Fruit fly (Drosophila melanogaster) whole organism, embryonic: ENCODE results near the gene eIF4H2.
A peak's percentile ranks its signal among the peaks of the same experiment; 100 is the strongest.

Source experiments
- Adf1 ChIP-seq: fragments of 200-800 bp; sonication (Bioruptor generic); IDR thresholded peaks from 2 replicates; pipeline ENCODE4 v1.3.6; 2022; ENCODE audit warnings: missing biosample characterization, missing genetic modification characterization
- CG11723 ChIP-seq: fragments of 200-800 bp; sonication (Bioruptor generic); optimal IDR thresholded peaks from 2 replicates; lab custom pipeline; 2017; ENCODE audit warnings: missing biosample characterization, mild to moderate bottlenecking, missing genetic modification characterization
- CG14860 ChIP-seq: fragments of 200-800 bp; sonication (Bioruptor generic); IDR thresholded peaks from 3 replicates; pipeline ENCODE4 v1.3.6; 2022; ENCODE audit warnings: missing biosample characterization, missing genetic modification characterization; ENCODE audit not compliant: partially characterized antibody
- CG15011 ChIP-seq: fragments of 200-800 bp; sonication (Bioruptor generic); optimal IDR thresholded peaks from 3 replicates; lab custom pipeline; 2018; ENCODE audit warnings: missing biosample characterization, mild to moderate bottlenecking, missing genetic modification characterization
- CG16815 ChIP-seq: fragments of 200-800 bp; sonication (Bioruptor generic); optimal IDR thresholded peaks from 3 replicates; lab custom pipeline; 2017; ENCODE audit warnings: missing biosample characterization, mild to moderate bottlenecking, missing genetic modification characterization
- CG17361 ChIP-seq: fragments of 200-800 bp; sonication (Bioruptor generic); IDR thresholded peaks from 3 replicates; pipeline ENCODE4 v1.3.6; 2022; ENCODE audit warnings: missing biosample characterization, missing genetic modification characterization
- CG2116 ChIP-seq: fragments of 200-800 bp; sonication (Bioruptor generic); optimal IDR thresholded peaks from 3 replicates; lab custom pipeline; 2018; ENCODE audit warnings: missing biosample characterization, mild to moderate bottlenecking, missing genetic modification characterization
- CG30403 ChIP-seq: fragments of 200-800 bp; sonication (Bioruptor generic); optimal IDR thresholded peaks from 3 replicates; lab custom pipeline; 2016; ENCODE audit warnings: missing biosample characterization, missing genetic modification characterization
- CG3847 ChIP-seq: fragments of 200-800 bp; sonication (Bioruptor generic); IDR thresholded peaks from 2 replicates; pipeline ENCODE4 v1.3.6; 2022; ENCODE audit warnings: missing biosample characterization, missing genetic modification characterization
- CG4328 ChIP-seq: fragments of 200-800 bp; sonication (Bioruptor generic); optimal IDR thresholded peaks from 3 replicates; lab custom pipeline; 2017; ENCODE audit warnings: missing biosample characterization, missing genetic modification reagents, missing genetic modification characterization
- CG5953 ChIP-seq: fragments of 200-800 bp; sonication (Bioruptor generic); IDR thresholded peaks from 2 replicates; pipeline ENCODE4 v1.3.6; 2022; ENCODE audit warnings: missing biosample characterization, missing genetic modification characterization
- CG7556 ChIP-seq: fragments of 200-800 bp; sonication (Bioruptor generic); optimal IDR thresholded peaks from 2 replicates; lab custom pipeline; 2017; ENCODE audit warnings: missing biosample characterization, mild to moderate bottlenecking, missing genetic modification characterization
- CG7928 ChIP-seq: fragments of 200-800 bp; sonication (Bioruptor generic); optimal IDR thresholded peaks from 2 replicates; lab custom pipeline; 2017; ENCODE audit warnings: missing biosample characterization, mild to moderate bottlenecking, missing genetic modification characterization
- CG8290 ChIP-seq, 3 experiments: fragments of 200-800 bp; sonication (Bioruptor generic); optimal IDR thresholded peaks; 2 replicates each; lab custom pipeline; 2016 to 2019; ENCODE audit warnings: missing biosample characterization in 3 of 3, missing genetic modification characterization in 3 of 3, mild to moderate bottlenecking in 2 of 3, moderate library complexity in 1 of 3
- CG8924 ChIP-seq: fragments of 200-800 bp; optimal IDR thresholded peaks from 3 replicates; lab custom pipeline; 2019; ENCODE audit warnings: missing biosample characterization, mild to moderate bottlenecking, missing genetic modification characterization, moderate library complexity
- CG8944 ChIP-seq: fragments of 200-800 bp; sonication (Bioruptor generic); optimal IDR thresholded peaks from 3 replicates; lab custom pipeline; 2016; ENCODE audit warnings: missing biosample characterization, missing genetic modification characterization
- CG9727 ChIP-seq: fragments of 200-800 bp; sonication (Bioruptor generic); optimal IDR thresholded peaks from 3 replicates; lab custom pipeline; 2017; ENCODE audit warnings: missing biosample characterization, mild to moderate bottlenecking, missing genetic modification characterization
- Ets97D ChIP-seq: fragments of 200-800 bp; sonication (Bioruptor generic); optimal IDR thresholded peaks from 3 replicates; lab custom pipeline; 2016; ENCODE audit warnings: missing biosample characterization, missing genetic modification characterization
- HmgD ChIP-seq: fragments of 200-800 bp; sonication (Bioruptor generic); optimal IDR thresholded peaks from 3 replicates; lab custom pipeline; 2016; ENCODE audit warnings: missing biosample characterization, missing genetic modification characterization
- Hr51 ChIP-seq, 2 experiments: fragments of 200-800 bp; sonication (Bioruptor generic); optimal IDR thresholded peaks; 2 replicates in 1 of 2; 3 replicates in 1 of 2; lab custom pipeline; 2016 to 2018; ENCODE audit warnings: missing biosample characterization in 2 of 2, missing genetic modification characterization in 2 of 2, mild to moderate bottlenecking in 1 of 2, moderate library complexity in 1 of 2
- MBD-R2 ChIP-seq: fragments of 200-800 bp; sonication (Bioruptor generic); IDR thresholded peaks from 2 replicates; pipeline ENCODE4 v1.3.6; 2022; ENCODE audit warnings: missing biosample characterization, missing genetic modification characterization
- MESR4 ChIP-seq: fragments of 200-800 bp; sonication (Bioruptor generic); optimal IDR thresholded peaks from 2 replicates; lab custom pipeline; 2018; ENCODE audit warnings: missing biosample characterization, mild to moderate bottlenecking, missing genetic modification characterization, moderate library complexity
- Mes4 ChIP-seq: fragments of 200-800 bp; sonication (Bioruptor generic); optimal IDR thresholded peaks from 2 replicates; lab custom pipeline; 2016; ENCODE audit warnings: missing biosample characterization, missing genetic modification characterization
- Myb ChIP-seq: fragments of 200-800 bp; sonication (Bioruptor generic); optimal IDR thresholded peaks from 2 replicates; lab custom pipeline; 2016; ENCODE audit warnings: missing biosample characterization, missing genetic modification characterization
- Oli ChIP-seq: fragments of 200-800 bp; sonication (Bioruptor generic); optimal IDR thresholded peaks from 2 replicates; lab custom pipeline; 2018; ENCODE audit warnings: missing biosample characterization, mild to moderate bottlenecking, missing genetic modification characterization, moderate library complexity
- Six4 ChIP-seq: fragments of 200-800 bp; sonication (Bioruptor generic); optimal IDR thresholded peaks from 2 replicates; lab custom pipeline; 2016; ENCODE audit warnings: missing biosample characterization, missing genetic modification characterization
- Spps ChIP-seq: fragments of 200-800 bp; sonication (Bioruptor generic); optimal IDR thresholded peaks from 2 replicates; lab custom pipeline; 2018; ENCODE audit warnings: missing biosample characterization, mild to moderate bottlenecking, missing genetic modification characterization
- Sry-δ ChIP-seq: fragments of 200-800 bp; sonication (Bioruptor generic); optimal IDR thresholded peaks from 2 replicates; lab custom pipeline; 2016; ENCODE audit warnings: missing biosample characterization, missing genetic modification characterization
- ara ChIP-seq: fragments of 200-800 bp; sonication (Bioruptor generic); IDR thresholded peaks from 2 replicates; pipeline ENCODE4 v1.3.6; 2022; ENCODE audit warnings: missing biosample characterization, missing genetic modification characterization
- bab2 ChIP-seq: fragments of 200-800 bp; sonication (Bioruptor generic); optimal IDR thresholded peaks from 2 replicates; lab custom pipeline; 2016; ENCODE audit warnings: missing biosample characterization, missing genetic modification characterization
- bbx ChIP-seq: fragments of 200-800 bp; sonication (Bioruptor generic); IDR thresholded peaks from 2 replicates; pipeline ENCODE4 v1.3.6; 2022; ENCODE audit warnings: missing biosample characterization, missing genetic modification characterization; ENCODE audit not compliant: partially characterized antibody
- cad ChIP-seq: fragments of >200 bp; optimal IDR thresholded peaks from 2 replicates; lab custom pipeline; 2017; ENCODE audit warnings: missing biosample characterization, missing genetic modification characterization
- caup ChIP-seq: fragments of 200-800 bp; sonication (Bioruptor generic); optimal IDR thresholded peaks from 3 replicates; lab custom pipeline; 2017; ENCODE audit warnings: missing biosample characterization, mild to moderate bottlenecking, missing genetic modification characterization, moderate library complexity; ENCODE audit not compliant: severe bottlenecking
- crp ChIP-seq, 2 experiments: fragments of 200-800 bp; sonication (Bioruptor generic); optimal IDR thresholded peaks; 2 replicates in 1 of 2; 3 replicates in 1 of 2; lab custom pipeline; 2017; ENCODE audit warnings: missing biosample characterization in 2 of 2, missing genetic modification characterization in 2 of 2, mild to moderate bottlenecking in 1 of 2, moderate library complexity in 1 of 2
- dimm ChIP-seq: fragments of 200-800 bp; sonication (Bioruptor generic); IDR thresholded peaks from 2 replicates; pipeline ENCODE4 v1.3.6; 2022; ENCODE audit warnings: missing biosample characterization, missing genetic modification characterization
- fd102C ChIP-seq: fragments of 200-800 bp; sonication (Bioruptor generic); optimal IDR thresholded peaks from 2 replicates; lab custom pipeline; 2018; ENCODE audit warnings: missing biosample characterization, mild to moderate bottlenecking, missing genetic modification characterization, moderate library complexity
- fru ChIP-seq: fragments of >200 bp; optimal IDR thresholded peaks from 2 replicates; lab custom pipeline; 2017
- gcm2 ChIP-seq: fragments of 200-800 bp; sonication (Bioruptor generic); optimal IDR thresholded peaks from 2 replicates; lab custom pipeline; 2016; ENCODE audit warnings: missing biosample characterization, missing genetic modification characterization
- gsb ChIP-seq: fragments of 200-800 bp; sonication (Bioruptor generic); IDR thresholded peaks from 2 replicates; pipeline ENCODE4 v1.3.6; 2022; ENCODE audit warnings: missing biosample characterization, missing genetic modification characterization
- hb ChIP-seq: fragments of 200-800 bp; sonication (Bioruptor generic); IDR thresholded peaks from 3 replicates; pipeline ENCODE4 v1.3.6; 2022; ENCODE audit warnings: missing biosample characterization, missing genetic modification characterization; ENCODE audit not compliant: partially characterized antibody
- kah ChIP-seq: fragments of 200-800 bp; sonication (Bioruptor generic); optimal IDR thresholded peaks from 2 replicates; lab custom pipeline; 2018; ENCODE audit warnings: missing biosample characterization, mild to moderate bottlenecking, missing genetic modification characterization
- lab ChIP-seq: fragments of 200-800 bp; sonication (Bioruptor generic); optimal IDR thresholded peaks from 3 replicates; lab custom pipeline; 2017; ENCODE audit warnings: missing biosample characterization, missing genetic modification characterization, mild to moderate bottlenecking, moderate library complexity, missing genetic modification reagents
- prd ChIP-seq, 3 experiments: fragments of >200 bp in 2 of 3; fragments of 200-800 bp in 1 of 3; sonication (Bioruptor generic) in 1 of 3; optimal IDR thresholded peaks in 2 of 3; IDR thresholded peaks in 1 of 3; 2 replicates in 2 of 3; 3 replicates in 1 of 3; pipeline versions ENCODE4 v1.3.6 to Lab custom; 2017 to 2022; ENCODE audit warnings: missing biosample characterization in 1 of 3, missing genetic modification characterization in 1 of 3
- row ChIP-seq: fragments of 200-800 bp; sonication (Bioruptor generic); IDR thresholded peaks from 3 replicates; pipeline ENCODE4 v1.3.6; 2022; ENCODE audit warnings: missing biosample characterization, missing genetic modification characterization
- scrt ChIP-seq: fragments of 200-800 bp; sonication (Bioruptor generic); optimal IDR thresholded peaks from 2 replicates; lab custom pipeline; 2018; ENCODE audit warnings: missing biosample characterization, mild to moderate bottlenecking, missing genetic modification characterization, moderate library complexity
- seq ChIP-seq: fragments of 200-800 bp; sonication (Bioruptor generic); IDR thresholded peaks from 2 replicates; pipeline ENCODE4 v1.3.6; 2022; ENCODE audit warnings: missing biosample characterization, missing genetic modification characterization
- tin ChIP-seq: fragments of 200-800 bp; sonication (Bioruptor generic); optimal IDR thresholded peaks from 3 replicates; lab custom pipeline; 2016; ENCODE audit warnings: missing biosample characterization, missing genetic modification characterization
- vfl ChIP-seq: fragments of 200-800 bp; sonication (Bioruptor generic); optimal IDR thresholded peaks from 2 replicates; lab custom pipeline; 2016; ENCODE audit warnings: missing biosample characterization, missing genetic modification characterization
- vvl ChIP-seq: fragments of 200-800 bp; sonication (Bioruptor generic); IDR thresholded peaks from 2 replicates; pipeline ENCODE4 v1.3.6; 2022; ENCODE audit warnings: missing biosample characterization, missing genetic modification characterization
- z ChIP-seq: fragments of 200-800 bp; sonication (Bioruptor generic); IDR thresholded peaks from 3 replicates; pipeline ENCODE4 v1.3.6; 2022; ENCODE audit warnings: missing biosample characterization, missing genetic modification characterization

eIF4H2 gene

dm6 chr3R:30761140-30761539, 35.3 kb downstream of the eIF4H2 start (continued):
- TF ChIP-seq fru (lab: Kevin White, UChicago) (no peak), bab2 (GFP tag; lab: Kevin White, UChicago) (peak; percentile 21), ara (peak; percentile 66), fd102C (GFP tag; lab: Kevin White, UChicago) (no peak), Hr51 (GFP tag; optimal IDR thresholded peaks at IDR 0.05; lab: Kevin White, UChicago) (peak in 1 of 2 experiments; percentile 62), vvl (GFP tag; lab: Robert Waterston, UW) (peak; percentile 17; the same call in 1 of the 2 replicates), CG11723 (peak; percentile 13), Sry-δ (no peak), CG14860 (GFP tag; lab: Robert Waterston, UW) (no peak), row (GFP tag; lab: Robert Waterston, UW) (peak; percentile 77), gcm2 (GFP tag; lab: Kevin White, UChicago) (no peak), Oli (tag; lab: Kevin White, UChicago) (peak; percentile 50), kah (GFP tag; lab: Kevin White, UChicago) (no peak), z (GFP tag; lab: Robert Waterston, UW) (no peak), CG4328 (no peak), Spps (tag; lab: Kevin White, UChicago) (peak; percentile 50), dimm (GFP tag; lab: Robert Waterston, UW) (no peak), CG3847 (GFP tag; lab: Robert Waterston, UW) (no peak), caup (no peak), gsb (GFP tag; lab: Robert Waterston, UW) (no peak), CG8924 (tag; lab: Kevin White, UChicago) (peak; percentile 59), MBD-R2 (GFP tag; lab: Robert Waterston, UW) (no peak), bbx (GFP tag; lab: Robert Waterston, UW) (no peak), lab (GFP tag; lab: Kevin White, UChicago) (peak; percentile 63), Adf1 (GFP tag; lab: Robert Waterston, UW) (no peak), seq (GFP tag; lab: Robert Waterston, UW) (0 out of 2 replicates have a peak, but pooled peaks have one; percentile 23), CG8944 (GFP tag; lab: Kevin White, UChicago) (no peak), CG16815 (GFP tag; lab: Kevin White, UChicago) (peak; percentile 53), tin (GFP tag; lab: Kevin White, UChicago) (peak; percentile 58), CG30403 (GFP tag; lab: Kevin White, UChicago) (peak; percentile 59), CG9727 (GFP tag; lab: Kevin White, UChicago) (peak; percentile 63), prd (optimal IDR thresholded peaks at IDR 0.05; lab: Kevin White, UChicago) (no peak), prd (GFP tag; IDR thresholded peaks at IDR 0.05; lab: Robert Waterston, UW) (peak; percentile 69; the same call in 2 of the 3 replicates), CG8290 (GFP tag; optimal IDR thresholded peaks at IDR 0.05; lab: Kevin White, UChicago) (no peak), CG8290 (tag; optimal IDR thresholded peaks at IDR 0.05; lab: Kevin White, UChicago) (no peak), Six4 (GFP tag; lab: Kevin White, UChicago) (peak; percentile 36), crp (GFP tag; optimal IDR thresholded peaks at IDR 0.05; lab: Kevin White, UChicago) (no peak), Myb (peak; percentile 9), CG15011 (no peak), Mes4 (GFP tag; lab: Kevin White, UChicago) (peak; percentile 12), CG2116 (GFP tag; lab: Kevin White, UChicago) (peak; percentile 5), hb (GFP tag; lab: Robert Waterston, UW) (no peak), MESR4 (GFP tag; lab: Kevin White, UChicago) (no peak), vfl (no peak), HmgD (GFP tag; lab: Kevin White, UChicago) (no peak), CG7928 (GFP tag; lab: Kevin White, UChicago) (no peak), CG17361 (GFP tag; lab: Robert Waterston, UW) (peak; percentile 62; the same call in 2 of the 3 replicates), cad (no peak), CG7556 (peak; percentile 62), scrt (no peak), Ets97D (GFP tag; lab: Kevin White, UChicago) (no peak), CG5953 (GFP tag; lab: Robert Waterston, UW) (no peak)
